Worm (Caenorhabditis elegans): ENCODE data around the gene chil-22.

- TF ChIP-seq nhr-71 (tag; optimal IDR thresholded peaks at IDR 0.05), result no peak
- no peak for TF ChIP-seq fkh-10 (GFP tag; optimal IDR thresholded peaks at IDR 0.05)
- no peak for TF ChIP-seq sup-37 (GFP tag; optimal IDR thresholded peaks at IDR 0.05)
- no peak for TF ChIP-seq ceh-82 (tag; optimal IDR thresholded peaks at IDR 0.05)
- no peak for TF ChIP-seq mdl-1 (tag; optimal IDR thresholded peaks at IDR 0.05)
- TF ChIP-seq unc-62 (GFP tag; optimal IDR thresholded peaks at IDR 0.05), result no peak
These were observed 2.4 kb upstream of the chil-22 start, which contains the start of gene chil-23 for ce11 chrII:9468414-9468813.

Data from whole organism, L1 larva.